Fruit fly (Drosophila melanogaster) whole organism, embryonic: Measurements from ENCODE around the gene CG7627.
A peak's percentile ranks its signal among the peaks of the same experiment; 100 is the strongest.

Experiments used
- Abd-B ChIP-seq: fragments of 200-800 bp; sonication (Bioruptor generic); optimal IDR thresholded peaks from 2 replicates; lab custom pipeline; 2018; ENCODE audit warnings: missing biosample characterization, mild to moderate bottlenecking, missing genetic modification characterization, moderate library complexity
- CG10209 ChIP-seq: fragments of 200-800 bp; sonication (Bioruptor generic); optimal IDR thresholded peaks from 3 replicates; lab custom pipeline; 2017; ENCODE audit warnings: missing biosample characterization, mild to moderate bottlenecking, missing genetic modification characterization, missing genetic modification reagents
- CG1024 ChIP-seq: fragments of 200-800 bp; sonication (Bioruptor generic); IDR thresholded peaks from 2 replicates; pipeline ENCODE4 v1.3.6; 2022; ENCODE audit warnings: missing biosample characterization, missing genetic modification characterization
- CG10274 ChIP-seq: fragments of 200-800 bp; sonication (Bioruptor generic); optimal IDR thresholded peaks from 3 replicates; lab custom pipeline; 2017; ENCODE audit warnings: missing biosample characterization, mild to moderate bottlenecking, missing genetic modification characterization
- CG10366 ChIP-seq: fragments of 200-800 bp; sonication (Bioruptor generic); IDR thresholded peaks from 2 replicates; pipeline ENCODE4 v1.3.6; 2022; ENCODE audit warnings: missing biosample characterization, missing genetic modification characterization
- CG10979 ChIP-seq: fragments of 200-800 bp; sonication (Bioruptor generic); optimal IDR thresholded peaks from 2 replicates; lab custom pipeline; 2018; ENCODE audit warnings: missing biosample characterization, mild to moderate bottlenecking, missing genetic modification characterization, moderate library complexity
- CG11085 ChIP-seq: fragments of 200-800 bp; sonication (Bioruptor generic); IDR thresholded peaks from 2 replicates; pipeline ENCODE4 v1.3.6; 2022; ENCODE audit warnings: missing biosample characterization, missing genetic modification characterization
- CG11723 ChIP-seq: fragments of 200-800 bp; sonication (Bioruptor generic); optimal IDR thresholded peaks from 2 replicates; lab custom pipeline; 2017; ENCODE audit warnings: missing biosample characterization, mild to moderate bottlenecking, missing genetic modification characterization
- CG12391 ChIP-seq: fragments of 200-800 bp; sonication (Bioruptor generic); optimal IDR thresholded peaks from 3 replicates; lab custom pipeline; 2018; ENCODE audit warnings: missing biosample characterization, mild to moderate bottlenecking, missing genetic modification characterization, moderate library complexity
- CG13424 ChIP-seq: fragments of 200-800 bp; sonication (Bioruptor generic); optimal IDR thresholded peaks from 2 replicates; lab custom pipeline; 2019; ENCODE audit warnings: missing biosample characterization, mild to moderate bottlenecking, missing genetic modification characterization, moderate library complexity
- CG13894 ChIP-seq: fragments of 200-800 bp; sonication (Bioruptor generic); optimal IDR thresholded peaks from 3 replicates; lab custom pipeline; 2018; ENCODE audit warnings: missing biosample characterization, mild to moderate bottlenecking, missing genetic modification characterization, moderate library complexity
- CG15073 ChIP-seq: fragments of 200-800 bp; sonication (Bioruptor generic); optimal IDR thresholded peaks from 2 replicates; lab custom pipeline; 2016; ENCODE audit warnings: missing biosample characterization, missing genetic modification characterization
- CG15514 ChIP-seq: fragments of 200-800 bp; sonication (Bioruptor generic); optimal IDR thresholded peaks from 3 replicates; lab custom pipeline; 2017; ENCODE audit warnings: missing biosample characterization, missing genetic modification characterization, mild to moderate bottlenecking, moderate library complexity, missing genetic modification reagents
- CG15696 ChIP-seq: fragments of 200-800 bp; sonication (Bioruptor generic); optimal IDR thresholded peaks from 2 replicates; lab custom pipeline; 2019; ENCODE audit warnings: missing biosample characterization, mild to moderate bottlenecking, missing genetic modification characterization, moderate library complexity
- CG17361 ChIP-seq: fragments of 200-800 bp; sonication (Bioruptor generic); IDR thresholded peaks from 3 replicates; pipeline ENCODE4 v1.3.6; 2022; ENCODE audit warnings: missing biosample characterization, missing genetic modification characterization
- CG17912 ChIP-seq: fragments of 200-800 bp; sonication (Bioruptor generic); optimal IDR thresholded peaks from 2 replicates; lab custom pipeline; 2018; ENCODE audit warnings: missing biosample characterization, mild to moderate bottlenecking, missing genetic modification characterization
- CG18262 ChIP-seq: fragments of 200-800 bp; optimal IDR thresholded peaks from 3 replicates; lab custom pipeline; 2019; ENCODE audit warnings: missing biosample characterization, mild to moderate bottlenecking, missing genetic modification characterization, moderate library complexity
- CG30431 ChIP-seq: fragments of 200-800 bp; sonication (Bioruptor generic); optimal IDR thresholded peaks from 2 replicates; lab custom pipeline; 2017; ENCODE audit warnings: missing biosample characterization, missing genetic modification characterization
- CG31441 ChIP-seq: fragments of 200-800 bp; sonication (Bioruptor generic); IDR thresholded peaks from 2 replicates; pipeline ENCODE4 v1.3.6; 2022; ENCODE audit warnings: missing biosample characterization, missing genetic modification characterization
- CG4707 ChIP-seq: fragments of 200-800 bp; sonication (Bioruptor generic); optimal IDR thresholded peaks from 2 replicates; lab custom pipeline; 2018; ENCODE audit warnings: missing biosample characterization, mild to moderate bottlenecking, missing genetic modification characterization, moderate library complexity
- CG7556 ChIP-seq: fragments of 200-800 bp; sonication (Bioruptor generic); optimal IDR thresholded peaks from 2 replicates; lab custom pipeline; 2017; ENCODE audit warnings: missing biosample characterization, mild to moderate bottlenecking, missing genetic modification characterization
- CG7928 ChIP-seq: fragments of 200-800 bp; sonication (Bioruptor generic); optimal IDR thresholded peaks from 2 replicates; lab custom pipeline; 2017; ENCODE audit warnings: missing biosample characterization, mild to moderate bottlenecking, missing genetic modification characterization
- Dbx ChIP-seq: fragments of 200-800 bp; sonication (Bioruptor generic); IDR thresholded peaks from 3 replicates; pipeline ENCODE4 v1.3.6; 2022; ENCODE audit warnings: missing biosample characterization, missing genetic modification characterization
- Dfd ChIP-seq, 2 experiments: fragments of >200 bp; optimal IDR thresholded peaks; 2 replicates each; lab custom pipeline; 2017; ENCODE audit warnings: missing biosample characterization in 2 of 2, missing genetic modification characterization in 2 of 2
- H2.0 ChIP-seq: fragments of 200-800 bp; sonication (Bioruptor generic); IDR thresholded peaks from 2 replicates; pipeline ENCODE4 v1.3.6; 2022; ENCODE audit warnings: missing biosample characterization, missing genetic modification characterization
- Hsf ChIP-seq: fragments of 200-800 bp; sonication (Bioruptor generic); optimal IDR thresholded peaks from 3 replicates; lab custom pipeline; 2016; ENCODE audit warnings: missing biosample characterization, missing genetic modification characterization
- MBD-R2 ChIP-seq: fragments of 200-800 bp; sonication (Bioruptor generic); IDR thresholded peaks from 2 replicates; pipeline ENCODE4 v1.3.6; 2022; ENCODE audit warnings: missing biosample characterization, missing genetic modification characterization
- NFAT ChIP-seq: fragments of 200-800 bp; sonication (Bioruptor generic); IDR thresholded peaks from 2 replicates; pipeline ENCODE4 v1.3.6; 2022; ENCODE audit warnings: missing biosample characterization, missing genetic modification characterization
- Pdp1 ChIP-seq, 2 experiments: fragments of 200-800 bp; sonication (Bioruptor generic); optimal IDR thresholded peaks; 3 replicates each; lab custom pipeline; 2016; ENCODE audit warnings: missing biosample characterization in 2 of 2, missing genetic modification characterization in 2 of 2, mild to moderate bottlenecking in 1 of 2, moderate library complexity in 1 of 2
- Ptx1 ChIP-seq: fragments of 200-800 bp; sonication (Bioruptor generic); IDR thresholded peaks from 2 replicates; pipeline ENCODE4 v1.3.6; 2022; ENCODE audit warnings: missing biosample characterization, missing genetic modification characterization
- Sox102F ChIP-seq: fragments of 200-800 bp; sonication (Bioruptor generic); optimal IDR thresholded peaks from 2 replicates; lab custom pipeline; 2018; ENCODE audit warnings: missing biosample characterization, mild to moderate bottlenecking, missing genetic modification characterization, moderate library complexity
- ara ChIP-seq: fragments of 200-800 bp; sonication (Bioruptor generic); IDR thresholded peaks from 2 replicates; pipeline ENCODE4 v1.3.6; 2022; ENCODE audit warnings: missing biosample characterization, missing genetic modification characterization
- btn ChIP-seq: fragments of 200-800 bp; sonication (Bioruptor generic); optimal IDR thresholded peaks from 2 replicates; lab custom pipeline; 2016; ENCODE audit warnings: missing biosample characterization, missing genetic modification characterization
- chinmo ChIP-seq: fragments of 200-800 bp; sonication (Bioruptor generic); IDR thresholded peaks from 4 replicates; pipeline ENCODE4 v1.3.6; 2022; ENCODE audit warnings: missing biosample characterization, missing genetic modification characterization; ENCODE audit not compliant: partially characterized antibody
- corto ChIP-seq: fragments of 200-800 bp; sonication (Bioruptor generic); optimal IDR thresholded peaks from 2 replicates; lab custom pipeline; 2016; ENCODE audit warnings: missing biosample characterization, mild to moderate bottlenecking, missing genetic modification characterization, moderate library complexity
- crp ChIP-seq, 2 experiments: fragments of 200-800 bp; sonication (Bioruptor generic); optimal IDR thresholded peaks; 2 replicates in 1 of 2; 3 replicates in 1 of 2; lab custom pipeline; 2017; ENCODE audit warnings: missing biosample characterization in 2 of 2, missing genetic modification characterization in 2 of 2, mild to moderate bottlenecking in 1 of 2, moderate library complexity in 1 of 2
- dan ChIP-seq: fragments of 200-800 bp; sonication (Bioruptor generic); IDR thresholded peaks from 2 replicates; pipeline ENCODE4 v1.3.6; 2022; ENCODE audit warnings: missing biosample characterization, missing genetic modification characterization
- fu2 ChIP-seq: fragments of 200-800 bp; sonication (Bioruptor generic); optimal IDR thresholded peaks from 2 replicates; lab custom pipeline; 2016; ENCODE audit warnings: missing biosample characterization, missing genetic modification characterization
- gem ChIP-seq: fragments of 200-800 bp; sonication (Bioruptor generic); optimal IDR thresholded peaks from 2 replicates; lab custom pipeline; 2019; ENCODE audit warnings: missing biosample characterization, mild to moderate bottlenecking, missing genetic modification characterization, moderate library complexity
- gt ChIP-seq: fragments of 200-800 bp; sonication (Bioruptor generic); IDR thresholded peaks from 2 replicates; pipeline ENCODE4 v1.3.6; 2022; ENCODE audit warnings: missing biosample characterization, missing genetic modification characterization
- mam ChIP-seq: fragments of 200-800 bp; sonication (Bioruptor generic); optimal IDR thresholded peaks from 3 replicates; lab custom pipeline; 2016; ENCODE audit warnings: missing biosample characterization, missing genetic modification characterization
- mirr ChIP-seq: fragments of 200-800 bp; sonication (Bioruptor generic); optimal IDR thresholded peaks from 3 replicates; lab custom pipeline; 2018; ENCODE audit warnings: missing biosample characterization, mild to moderate bottlenecking, missing genetic modification characterization
- stwl ChIP-seq: fragments of 200-800 bp; sonication (Bioruptor generic); optimal IDR thresholded peaks from 3 replicates; lab custom pipeline; 2018; ENCODE audit warnings: missing biosample characterization, mild to moderate bottlenecking, missing genetic modification characterization, moderate library complexity
- tgo ChIP-seq: fragments of 200-800 bp; sonication (Bioruptor generic); IDR thresholded peaks from 3 replicates; pipeline ENCODE4 v1.3.6; 2022; ENCODE audit warnings: missing biosample characterization, missing genetic modification characterization
- unc-4 ChIP-seq: fragments of 200-800 bp; sonication (Bioruptor generic); IDR thresholded peaks from 2 replicates; pipeline ENCODE4 v1.3.6; 2022; ENCODE audit warnings: missing biosample characterization, missing genetic modification characterization; ENCODE audit not compliant: partially characterized antibody
- usp ChIP-seq: fragments of >200 bp; optimal IDR thresholded peaks from 2 replicates; lab custom pipeline; 2017; ENCODE audit warnings: missing biosample characterization, missing genetic modification characterization
- z ChIP-seq: fragments of 200-800 bp; sonication (Bioruptor generic); IDR thresholded peaks from 3 replicates; pipeline ENCODE4 v1.3.6; 2022; ENCODE audit warnings: missing biosample characterization, missing genetic modification characterization

Gene CG7627

DNA sequence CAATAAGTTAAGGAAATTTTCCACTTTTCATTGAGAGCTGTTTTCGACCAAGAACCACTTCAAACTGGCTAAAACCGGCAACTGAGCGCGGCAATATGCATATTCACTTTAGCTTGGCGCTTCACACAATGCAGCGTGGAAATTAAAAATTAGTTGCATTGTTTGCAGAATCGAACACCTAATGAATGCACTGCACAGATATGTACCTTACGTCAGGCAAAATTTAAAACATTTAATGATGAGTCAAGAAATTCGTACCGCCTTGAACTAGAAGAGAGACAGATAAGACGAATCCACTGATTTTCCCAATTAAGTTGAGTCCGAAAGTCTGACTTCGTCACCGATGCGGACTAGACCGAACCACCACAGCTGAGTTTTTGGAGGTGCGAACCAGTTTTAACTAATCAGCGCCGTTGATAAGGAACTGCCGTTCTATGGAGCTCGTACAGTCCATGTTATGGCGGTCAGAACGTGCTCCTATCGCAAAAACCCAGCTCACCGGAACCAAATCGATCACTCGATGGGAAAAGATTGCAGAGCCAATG lies 34.4 kb downstream of the CG7627 start (continued):
- TF ChIP-seq usp (GFP tag; lab: Kevin White, UChicago), result no peak
- TF ChIP-seq unc-4 (GFP tag; lab: Robert Waterston, UW), result no peak
- no peak for TF ChIP-seq Dbx (GFP tag; lab: Robert Waterston, UW)
- no peak for TF ChIP-seq gt (GFP tag; lab: Robert Waterston, UW)
- peak; percentile 45 for TF ChIP-seq CG15514
- TF ChIP-seq CG10274 (GFP tag; lab: Kevin White, UChicago), result no peak
- no peak for TF ChIP-seq CG31441
- TF ChIP-seq NFAT, result no peak
- no peak for TF ChIP-seq CG30431
- no peak for TF ChIP-seq fu2
- no peak for TF ChIP-seq z (GFP tag; lab: Robert Waterston, UW)
- TF ChIP-seq tgo (GFP tag; lab: Robert Waterston, UW), result no peak

- TF ChIP-seq crp (GFP tag; optimal IDR thresholded peaks at IDR 0.05; lab: Kevin White, UChicago) (peak in 1 of 2 experiments; percentile 11), CG13894 (tag; lab: Kevin White, UChicago) (peak; percentile 36), CG10979 (tag; lab: Kevin White, UChicago) (no peak), CG10366 (GFP tag; lab: Robert Waterston, UW) (no peak), chinmo (0 out of 4 replicates have a peak, but pooled peaks have one; percentile 4), CG13424 (tag; lab: Kevin White, UChicago) (no peak), CG4707 (GFP tag; lab: Kevin White, UChicago) (no peak), dan (no peak)
These were observed 35.1 kb downstream of the CG7627 start, which contains the start of gene CG14275 for dm6 chr2L:8327272-8327555. Gene CG14275 (plus strand): TSS chr2L:8327456.

- TF ChIP-seq H2.0 (GFP tag; lab: Robert Waterston, UW) (no peak), corto (GFP tag; lab: Kevin White, UChicago) (no peak), CG11723 (GFP tag; lab: Kevin White, UChicago) (no peak), CG15696 (tag; lab: Kevin White, UChicago) (no peak), CG15073 (no peak), mam (GFP tag; lab: Kevin White, UChicago) (no peak), CG18262 (tag; lab: Kevin White, UChicago) (peak; percentile 22), Dfd (GFP tag; optimal IDR thresholded peaks at IDR 0.05; lab: Kevin White, UChicago) (no peak), stwl (no peak), CG17361 (GFP tag; lab: Robert Waterston, UW) (0 out of 3 replicates have a peak, but pooled peaks have one; percentile 14), CG17912 (no peak), btn (GFP tag; lab: Kevin White, UChicago) (no peak), Pdp1 (GFP tag; optimal IDR thresholded peaks at IDR 0.05; lab: Kevin White, UChicago) (peak in 1 of 2 experiments; percentile 39), CG1024 (no peak), CG7556 (GFP tag; lab: Kevin White, UChicago) (peak; percentile 32), Hsf (GFP tag; lab: Kevin White, UChicago) (no peak), gem (peak; percentile 61), MBD-R2 (GFP tag; lab: Robert Waterston, UW) (no peak), Ptx1 (GFP tag; lab: Robert Waterston, UW) (0 out of 2 replicates have a peak, but pooled peaks have one; percentile 18), CG10209 (peak; percentile 18), ara (GFP tag; lab: Robert Waterston, UW) (no peak), CG11085 (no peak), Sox102F (GFP tag; lab: Kevin White, UChicago) (peak; percentile 33), mirr (GFP tag; lab: Kevin White, UChicago) (no peak), CG12391 (tag; lab: Kevin White, UChicago) (peak; percentile 42), Abd-B (no peak), CG7928 (no peak)
These were observed 35.6 kb downstream of the CG7627 start for dm6 chr2L:8326414-8327271.
